Worm (Caenorhabditis elegans) whole organism, late embryonic: ENCODE data around the gene C08E3.13.

Source experiments
- ama-1 ChIP-seq: fragments of 150-350 bp; optimal IDR thresholded peaks from 2 replicates; lab custom pipeline; 2014
- ceh-14 ChIP-seq: sonication (generic microtip); optimal IDR thresholded peaks from 2 replicates; lab custom pipeline; 2016; ENCODE audit warnings: missing genotype, missing genetic modification characterization, missing compliant biosample characterization
- ceh-45 ChIP-seq: fragments of 200-800 bp; sonication (Bioruptor generic); IDR thresholded peaks from 2 replicates; pipeline ENCODE4 v1.3.6; 2022; ENCODE audit warnings: missing genetic modification reagents, missing genetic modification characterization, missing compliant biosample characterization
- dmd-4 ChIP-seq: sonication (generic microtip); optimal IDR thresholded peaks from 2 replicates; lab custom pipeline; 2016; ENCODE audit warnings: borderline replicate concordance, missing genetic modification characterization, missing compliant biosample characterization
- hlh-30 ChIP-seq: sonication (generic microtip); optimal IDR thresholded peaks from 2 replicates; lab custom pipeline; 2017; ENCODE audit warnings: antibody characterized with exemption, missing genetic modification characterization, missing compliant biosample characterization; ENCODE audit not compliant: insufficient read depth
- madf-2 ChIP-seq: sonication (generic microtip); optimal IDR thresholded peaks from 2 replicates; lab custom pipeline; 2017; ENCODE audit warnings: missing genetic modification characterization, missing compliant biosample characterization
- nfya-1 ChIP-seq: sonication (generic microtip); optimal IDR thresholded peaks from 2 replicates; lab custom pipeline; 2017; ENCODE audit warnings: missing genetic modification characterization, mild to moderate bottlenecking, missing compliant biosample characterization, antibody characterized with exemption, moderate library complexity
- pag-3 ChIP-seq: sonication (generic microtip); optimal IDR thresholded peaks from 2 replicates; lab custom pipeline; 2016; ENCODE audit warnings: missing compliant biosample characterization, missing genetic modification characterization, borderline replicate concordance
- pha-2 ChIP-seq: sonication (generic microtip); optimal IDR thresholded peaks from 2 replicates; lab custom pipeline; 2017; ENCODE audit warnings: mild to moderate bottlenecking, missing genetic modification characterization, missing compliant biosample characterization
- pha-4 ChIP-seq: fragments of 150-350 bp; optimal IDR thresholded peaks from 2 replicates; lab custom pipeline; 2018; ENCODE audit warnings: missing biosample characterization, missing genetic modification reagents, missing genetic modification characterization
- rnt-1 ChIP-seq: sonication (generic microtip); optimal IDR thresholded peaks from 2 replicates; lab custom pipeline; 2016; ENCODE audit warnings: missing genetic modification characterization, missing compliant biosample characterization

DNA sequence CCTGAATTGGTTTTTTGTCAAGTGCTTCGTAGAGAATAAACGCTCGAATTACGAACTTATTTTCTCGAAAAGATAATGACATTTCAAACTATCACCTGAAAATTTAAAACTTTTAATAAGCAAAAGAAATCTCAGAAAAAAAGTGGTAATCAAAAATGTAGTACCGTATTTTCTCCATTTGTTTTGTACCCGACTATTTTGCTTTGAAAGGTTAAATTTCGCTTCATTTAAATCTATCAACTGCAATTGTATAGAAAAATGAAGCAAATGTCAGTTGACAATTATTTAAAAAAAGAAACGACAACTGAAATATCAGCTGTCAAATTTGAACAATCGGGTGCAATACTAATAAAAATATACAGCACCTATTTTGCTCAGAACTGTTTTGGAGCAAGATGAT lies 10.9 kb downstream of the C08E3.13 start, which contains the start of gene fbxa-158:
- no peak for TF ChIP-seq hlh-30 (tag; lab: Kevin White, UChicago)
- no peak for TF ChIP-seq nfya-1 (tag; lab: Kevin White, UChicago)
- TF ChIP-seq ceh-14 (tag; lab: Kevin White, UChicago), result no peak
- TF ChIP-seq madf-2, result no peak
- TF ChIP-seq rnt-1, result no peak
- TF ChIP-seq pha-2 (tag; lab: Kevin White, UChicago), result no peak
- TF ChIP-seq ama-1 (lab: Kevin White, UChicago), result no peak
- no peak for TF ChIP-seq dmd-4 (tag; lab: Kevin White, UChicago)
- TF ChIP-seq pag-3 (tag; lab: Kevin White, UChicago), result no peak
- no peak for TF ChIP-seq pha-4 (tag; lab: Kevin White, UChicago)
- no peak for TF ChIP-seq ceh-45 (GFP tag; lab: Robert Waterston, UW)
